Fruit fly (Drosophila melanogaster) whole organism, adult: ENCODE results near the gene CG42674.

Source experiments
- CG11617 ChIP-seq: fragments of 200-800 bp; sonication (Bioruptor generic); optimal IDR thresholded peaks from 2 replicates; lab custom pipeline; 2017; ENCODE audit warnings: mild to moderate bottlenecking, missing biosample characterization, missing genetic modification reagents, missing genetic modification characterization
- CG12768 ChIP-seq: fragments of 200-800 bp; sonication (Bioruptor generic); optimal IDR thresholded peaks from 2 replicates; lab custom pipeline; 2017; ENCODE audit warnings: missing biosample characterization, missing genetic modification characterization, mild to moderate bottlenecking, moderate library complexity, missing genetic modification reagents
- CG14711 ChIP-seq: fragments of 200-800 bp; sonication (Bioruptor generic); optimal IDR thresholded peaks from 2 replicates; lab custom pipeline; 2018; ENCODE audit warnings: missing biosample characterization, mild to moderate bottlenecking, missing genetic modification characterization, moderate library complexity
- CG1620 ChIP-seq: fragments of 200-800 bp; sonication (Bioruptor generic); optimal IDR thresholded peaks from 2 replicates; lab custom pipeline; 2016; ENCODE audit warnings: missing biosample characterization, missing genetic modification characterization
- CG33017 ChIP-seq: fragments of 200-800 bp; sonication (Bioruptor generic); optimal IDR thresholded peaks from 2 replicates; lab custom pipeline; 2018; ENCODE audit warnings: missing biosample characterization, mild to moderate bottlenecking, missing genetic modification characterization, moderate library complexity
- CG5204 ChIP-seq: fragments of 200-800 bp; sonication (Bioruptor generic); optimal IDR thresholded peaks from 2 replicates; lab custom pipeline; 2016; ENCODE audit warnings: missing biosample characterization, missing genetic modification characterization
- CG7045 ChIP-seq: fragments of 200-800 bp; sonication (Bioruptor generic); optimal IDR thresholded peaks from 2 replicates; lab custom pipeline; 2017; ENCODE audit warnings: missing biosample characterization, mild to moderate bottlenecking, missing genetic modification characterization
- CG7101 ChIP-seq: fragments of 200-800 bp; sonication (Bioruptor generic); optimal IDR thresholded peaks from 2 replicates; lab custom pipeline; 2018; ENCODE audit warnings: missing biosample characterization, mild to moderate bottlenecking, missing genetic modification characterization, moderate library complexity
- Clk ChIP-seq: fragments of 200-800 bp; sonication (Bioruptor generic); optimal IDR thresholded peaks from 2 replicates; lab custom pipeline; 2017; ENCODE audit warnings: missing biosample characterization, missing genetic modification characterization
- Crg-1 ChIP-seq: fragments of 200-800 bp; sonication (Bioruptor generic); optimal IDR thresholded peaks from 2 replicates; lab custom pipeline; 2016; ENCODE audit warnings: missing biosample characterization, missing genetic modification characterization
- Hr96 ChIP-seq: fragments of 200-800 bp; sonication (Bioruptor generic); optimal IDR thresholded peaks from 2 replicates; lab custom pipeline; 2016; ENCODE audit warnings: missing biosample characterization, missing genetic modification characterization
- Mnt ChIP-seq: fragments of 200-800 bp; sonication (Bioruptor generic); optimal IDR thresholded peaks from 2 replicates; lab custom pipeline; 2016; ENCODE audit warnings: missing biosample characterization, mild to moderate bottlenecking, missing genetic modification characterization
- bab1 ChIP-seq: fragments of 200-800 bp; sonication (Bioruptor generic); optimal IDR thresholded peaks from 3 replicates; lab custom pipeline; 2019; ENCODE audit warnings: missing biosample characterization, mild to moderate bottlenecking, missing genetic modification characterization, moderate library complexity
- cic ChIP-seq: fragments of 200-800 bp; sonication (Bioruptor generic); optimal IDR thresholded peaks from 2 replicates; lab custom pipeline; 2017; ENCODE audit warnings: missing biosample characterization, mild to moderate bottlenecking, missing genetic modification characterization, moderate library complexity
- cnc ChIP-seq, 2 experiments: fragments of >200 bp; optimal IDR thresholded peaks; 2 replicates each; lab custom pipeline; 2017
- kay ChIP-seq: fragments of 200-800 bp; sonication (Bioruptor generic); peaks from one replicate; lab custom pipeline; 2016; ENCODE audit warnings: missing biosample characterization, missing genetic modification characterization, borderline replicate concordance
- ovo ChIP-seq: fragments of 200-800 bp; sonication (Bioruptor generic); optimal IDR thresholded peaks from 2 replicates; lab custom pipeline; 2016; ENCODE audit warnings: missing biosample characterization, missing genetic modification characterization
- pad ChIP-seq: fragments of 200-800 bp; sonication (Bioruptor generic); optimal IDR thresholded peaks from 3 replicates; lab custom pipeline; 2017; ENCODE audit warnings: missing biosample characterization, missing genetic modification characterization, mild to moderate bottlenecking, moderate library complexity, missing genetic modification reagents
- tj ChIP-seq: fragments of 200-800 bp; sonication (Bioruptor generic); optimal IDR thresholded peaks from 3 replicates; lab custom pipeline; 2017; ENCODE audit warnings: missing biosample characterization, mild to moderate bottlenecking, missing genetic modification characterization, moderate library complexity
- toe ChIP-seq: fragments of 200-800 bp; sonication (Bioruptor generic); optimal IDR thresholded peaks from 2 replicates; lab custom pipeline; 2016; ENCODE audit warnings: missing biosample characterization, missing genetic modification characterization

The CG42674 gene

dm6 chr3L:20240753-20241152 is 42.6 kb upstream of the CG42674 start, which contains the start of gene Clc:
Gene Clc (plus strand): TSS chr3L:20241053.
- no peak for TF ChIP-seq CG7045 (GFP tag; lab: Kevin White, UChicago)

- no peak for TF ChIP-seq kay
- TF ChIP-seq bab1 (GFP tag; lab: Kevin White, UChicago): no peak
- TF ChIP-seq CG12768: no peak
- no peak for TF ChIP-seq Clk (GFP tag; lab: Kevin White, UChicago)
- no peak for TF ChIP-seq ovo (GFP tag; lab: Kevin White, UChicago)
- no peak for TF ChIP-seq cnc (optimal IDR thresholded peaks at IDR 0.05; lab: Kevin White, UChicago)
- TF ChIP-seq CG11617: no peak
Observed at dm6 chr3L:20237167-20237566, 39.0 kb upstream of the CG42674 start.

- no peak for TF ChIP-seq CG12768
- no peak for TF ChIP-seq cic
- no peak for TF ChIP-seq CG14711 (tag; lab: Kevin White, UChicago)
- TF ChIP-seq CG11617: no peak
- TF ChIP-seq bab1 (GFP tag; lab: Kevin White, UChicago): no peak
- TF ChIP-seq toe (GFP tag; lab: Kevin White, UChicago): no peak
- no peak for TF ChIP-seq CG7101 (tag; lab: Kevin White, UChicago)
- no peak for TF ChIP-seq ovo (GFP tag; lab: Kevin White, UChicago)
- TF ChIP-seq pad (GFP tag; lab: Kevin White, UChicago): no peak
- TF ChIP-seq CG7045 (GFP tag; lab: Kevin White, UChicago): no peak
- TF ChIP-seq Mnt (GFP tag; lab: Kevin White, UChicago): no peak
- no peak for TF ChIP-seq CG33017 (tag; lab: Kevin White, UChicago)
- TF ChIP-seq tj (GFP tag; lab: Kevin White, UChicago): no peak
- TF ChIP-seq Clk (GFP tag; lab: Kevin White, UChicago): no peak
- TF ChIP-seq CG1620 (GFP tag; lab: Kevin White, UChicago): no peak
- TF ChIP-seq kay: no peak
- no peak for TF ChIP-seq cnc (optimal IDR thresholded peaks at IDR 0.05; lab: Kevin White, UChicago)
- no peak for TF ChIP-seq Hr96 (GFP tag; lab: Kevin White, UChicago)
Observed at dm6 chr3L:20231369-20231768, 33.3 kb upstream of the CG42674 start, which contains the start of gene CG13813. Gene CG13813 (plus strand): TSS chr3L:20231669.

- TF ChIP-seq cnc (optimal IDR thresholded peaks at IDR 0.05; lab: Kevin White, UChicago) (no peak), CG7101 (tag; lab: Kevin White, UChicago) (no peak), cic (peak; percentile 85), Hr96 (GFP tag; lab: Kevin White, UChicago) (no peak), Clk (GFP tag; lab: Kevin White, UChicago) (no peak), Crg-1 (no peak), kay (no peak), pad (GFP tag; lab: Kevin White, UChicago) (peak; percentile 46), CG11617 (no peak), ovo (GFP tag; lab: Kevin White, UChicago) (peak; percentile 70), CG14711 (tag; lab: Kevin White, UChicago) (no peak), CG1620 (GFP tag; lab: Kevin White, UChicago) (no peak), CG5204 (no peak), tj (GFP tag; lab: Kevin White, UChicago) (no peak), toe (GFP tag; lab: Kevin White, UChicago) (peak; percentile 1), CG7045 (GFP tag; lab: Kevin White, UChicago) (no peak), Mnt (GFP tag; lab: Kevin White, UChicago) (peak; percentile 57), CG12768 (peak; percentile 49), bab1 (GFP tag; lab: Kevin White, UChicago) (peak; percentile 33), CG33017 (tag; lab: Kevin White, UChicago) (peak; percentile 33)
Observed at dm6 chr3L:20230178-20230775, 32.2 kb upstream of the CG42674 start.

- TF ChIP-seq tj (GFP tag; lab: Kevin White, UChicago): no peak
- TF ChIP-seq bab1 (GFP tag; lab: Kevin White, UChicago): peak; percentile 36
- no peak for TF ChIP-seq CG5204
Observed at dm6 chr3L:20226153-20226552, 28.0 kb upstream of the CG42674 start.

dm6 chr3L:20223398-20223951 is 25.4 kb upstream of the CG42674 start, which contains the start of gene CG17147:
Gene CG17147 (plus strand): TSS chr3L:20223932.
- TF ChIP-seq CG12768 (no peak), Crg-1 (no peak), ovo (GFP tag; lab: Kevin White, UChicago) (no peak)

- TF ChIP-seq CG14711 (tag; lab: Kevin White, UChicago) (no peak), bab1 (GFP tag; lab: Kevin White, UChicago) (no peak)
Observed at dm6 chr3L:20222617-20223016, 24.5 kb upstream of the CG42674 start.
